Worm (Caenorhabditis elegans): ENCODE data around the gene cls-1.

cls-1 gene

DNA sequence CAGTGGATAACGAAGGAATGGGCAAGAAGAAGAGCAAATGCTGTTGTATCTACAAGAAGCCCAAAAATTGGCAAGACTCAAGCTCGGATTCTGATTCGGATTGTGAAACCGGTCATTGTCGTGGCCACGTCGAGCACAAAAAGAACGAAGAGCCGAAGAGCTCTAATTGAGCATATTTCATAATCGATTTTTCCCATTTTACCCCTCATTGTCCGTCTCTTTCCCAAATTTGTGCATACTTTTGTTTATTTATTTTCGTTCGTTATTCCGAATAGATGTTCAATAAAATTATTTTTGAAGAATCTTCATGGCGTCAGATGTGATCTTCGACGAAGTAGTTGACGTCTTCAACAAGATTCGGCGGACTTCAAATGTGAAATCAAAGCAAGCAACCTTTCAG is 13.2 kb downstream of the cls-1 start, which contains the start of gene lig-4:
Gene lig-4, plus strand, starts transcription at position 301 of the 400 bp plus-strand sequence.
- TF ChIP-seq ztf-4 (tag; optimal IDR thresholded peaks at IDR 0.05) = no peak
- no peak for TF ChIP-seq ztf-1 (GFP tag; conservative IDR thresholded peaks at IDR 0.05)
- no peak for TF ChIP-seq ama-1 (optimal IDR thresholded peaks at IDR 0.05)
- no peak for TF ChIP-seq mab-5 (tag; optimal IDR thresholded peaks at IDR 0.05)
- TF ChIP-seq lsy-2 (tag; optimal IDR thresholded peaks at IDR 0.05) = no peak
- TF ChIP-seq ztf-11 (tag; optimal IDR thresholded peaks at IDR 0.05) = no peak
- TF ChIP-seq nhr-129 (tag; optimal IDR thresholded peaks at IDR 0.05) = no peak
- TF ChIP-seq lin-11 (tag; optimal IDR thresholded peaks at IDR 0.05) = no peak
- no peak for TF ChIP-seq ceh-16 (tag; optimal IDR thresholded peaks at IDR 0.05)
- TF ChIP-seq peb-1 (tag; optimal IDR thresholded peaks at IDR 0.05) = no peak
- no peak for TF ChIP-seq dmd-4 (tag; optimal IDR thresholded peaks at IDR 0.05)
- no peak for TF ChIP-seq gmeb-1 (tag; optimal IDR thresholded peaks at IDR 0.05)
- no peak for TF ChIP-seq aly-2 (tag; optimal IDR thresholded peaks at IDR 0.05)

DNA sequence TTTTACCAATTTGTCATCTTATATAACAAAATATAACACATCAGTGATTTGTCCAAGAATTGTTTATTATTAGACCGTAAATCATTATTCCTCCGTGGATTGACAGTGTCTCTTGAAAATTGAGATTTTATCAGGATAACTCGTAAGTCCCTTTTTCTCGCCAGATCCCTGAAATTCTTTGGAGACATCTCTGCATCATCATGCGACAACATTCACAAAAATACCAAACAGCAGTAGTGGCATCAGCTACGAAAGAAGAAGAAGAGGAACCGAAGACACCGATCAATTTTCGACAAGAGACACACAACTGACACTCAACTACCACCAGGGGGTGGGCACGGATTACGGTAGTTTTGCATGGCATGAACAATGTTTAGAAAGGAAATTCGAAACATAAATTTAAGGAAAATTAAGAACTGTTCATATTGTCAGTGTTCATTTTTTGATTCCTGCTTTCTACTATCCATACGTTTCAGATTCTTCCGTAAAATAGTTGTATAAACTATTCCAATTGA is 16.9 kb downstream of the cls-1 start:
- TF ChIP-seq ZK546.5 (tag; optimal IDR thresholded peaks at IDR 0.05) (no peak), unc-55 (GFP tag; optimal IDR thresholded peaks at IDR 0.05) (peak; percentile 18), mab-5 (tag; optimal IDR thresholded peaks at IDR 0.05) (peak; percentile 63), lsy-2 (tag; optimal IDR thresholded peaks at IDR 0.05) (peak; percentile 17 to 86), nhr-129 (tag; optimal IDR thresholded peaks at IDR 0.05) (peak; percentile 46), nhr-237 (tag; optimal IDR thresholded peaks at IDR 0.05) (no peak)

DNA sequence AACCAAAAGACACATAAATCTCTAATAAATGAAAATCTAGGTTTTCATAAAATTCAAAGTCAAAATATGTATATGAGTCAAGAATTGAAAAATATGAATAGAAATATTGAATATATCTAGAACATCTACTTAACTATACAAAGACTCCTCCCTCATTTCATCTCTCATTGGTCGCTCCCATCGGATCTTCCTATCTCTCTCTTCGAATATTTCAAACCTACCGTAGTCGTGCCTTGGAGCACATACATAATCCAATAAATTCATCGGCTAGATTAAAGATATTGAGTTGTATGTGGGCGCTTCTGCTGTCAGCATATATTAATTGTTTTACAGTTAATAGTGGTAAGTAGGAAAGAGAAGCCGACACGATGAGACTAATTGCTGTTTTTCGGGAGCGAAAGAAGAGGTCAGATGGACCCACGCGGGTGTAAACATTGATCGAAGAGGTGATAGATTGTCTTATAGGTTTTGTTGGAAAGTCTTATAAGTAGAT is 19.0 kb downstream of the cls-1 start:
- TF ChIP-seq lin-11 (tag; optimal IDR thresholded peaks at IDR 0.05) (no peak), lsy-2 (tag; optimal IDR thresholded peaks at IDR 0.05) (peak in 1 of 2 experiments; percentile 64), lin-39 (tag; optimal IDR thresholded peaks at IDR 0.05) (no peak), unc-39 (tag; optimal IDR thresholded peaks at IDR 0.05) (no peak), skn-1 (tag; optimal IDR thresholded peaks at IDR 0.05) (no peak), ztf-1 (GFP tag; conservative IDR thresholded peaks at IDR 0.05) (no peak), ceh-16 (tag; optimal IDR thresholded peaks at IDR 0.05) (no peak), elt-3 (tag; optimal IDR thresholded peaks at IDR 0.05) (no peak)

DNA sequence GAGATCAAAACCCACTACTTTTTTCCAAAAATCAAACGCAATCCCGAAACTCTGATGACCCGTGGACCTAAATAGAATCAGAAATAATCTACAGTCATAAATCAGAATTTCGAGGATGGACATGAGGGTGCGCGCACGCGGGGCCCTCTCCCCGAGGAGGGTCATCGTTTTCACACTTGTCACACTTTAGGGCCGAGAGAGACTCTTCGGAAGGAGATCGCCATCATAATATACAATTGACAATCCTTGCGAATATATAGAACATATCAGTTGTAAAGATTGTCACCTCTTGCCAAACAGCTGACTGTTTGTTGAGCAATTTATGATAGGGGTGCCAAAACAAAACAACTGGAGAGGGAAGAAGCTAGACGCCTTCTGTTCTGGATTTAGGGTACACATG is 22.1 kb downstream of the cls-1 start:
- peak; percentile 8 for TF ChIP-seq mab-5 (tag; optimal IDR thresholded peaks at IDR 0.05)
- TF ChIP-seq gmeb-1 (tag; optimal IDR thresholded peaks at IDR 0.05) = no peak

DNA sequence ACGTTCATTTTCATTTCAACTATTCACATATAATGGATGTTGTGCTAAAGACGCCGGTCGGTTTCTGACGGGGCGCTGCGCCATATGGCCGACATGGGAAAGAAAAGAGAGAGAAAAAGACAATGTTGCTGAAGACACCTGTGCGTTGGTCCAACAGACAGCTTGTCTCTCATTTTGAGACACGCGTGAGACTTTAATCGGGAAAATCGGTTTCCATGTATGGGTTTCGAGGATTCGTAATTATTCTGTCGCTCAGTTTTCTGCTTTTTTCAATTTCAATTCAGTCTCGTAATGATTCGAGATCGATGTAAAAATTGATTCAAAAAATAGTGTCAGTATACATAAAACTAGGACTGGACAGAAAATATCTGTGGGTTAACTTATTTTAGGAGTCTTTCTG is 22.9 kb downstream of the cls-1 start:
- TF ChIP-seq lsy-2 (tag; optimal IDR thresholded peaks at IDR 0.05) = peak in 1 of 2 experiments; percentile 19
- TF ChIP-seq aly-2 (tag; optimal IDR thresholded peaks at IDR 0.05) = no peak

DNA sequence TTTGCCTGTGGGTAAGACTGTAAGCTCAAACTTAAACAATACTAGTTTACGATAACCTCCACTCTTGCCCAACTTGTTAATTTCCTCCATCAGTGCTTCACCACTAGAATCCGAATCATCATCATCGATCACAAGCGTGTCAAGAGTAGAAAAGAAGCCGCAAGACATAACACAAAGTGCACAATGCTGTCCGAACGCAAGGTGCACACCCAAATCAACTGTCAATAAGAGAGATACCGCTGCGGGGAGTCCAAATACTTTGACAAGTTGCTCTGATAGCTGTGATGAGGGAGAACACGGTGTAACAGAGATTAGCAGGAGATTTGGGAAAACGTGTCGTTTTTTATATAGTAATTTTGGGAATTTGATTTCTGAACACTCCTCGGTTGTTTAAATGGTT is 23.4 kb downstream of the cls-1 start:
- TF ChIP-seq nhr-77 (tag; optimal IDR thresholded peaks at IDR 0.05) = no peak
- no peak for TF ChIP-seq lin-13 (GFP tag; optimal IDR thresholded peaks at IDR 0.05)
- TF ChIP-seq mdl-1 (tag; optimal IDR thresholded peaks at IDR 0.05) = no peak
- TF ChIP-seq nhr-23 (tag; optimal IDR thresholded peaks at IDR 0.05) = no peak
- no peak for TF ChIP-seq ceh-82 (tag; optimal IDR thresholded peaks at IDR 0.05)
- no peak for TF ChIP-seq nhr-237 (tag; optimal IDR thresholded peaks at IDR 0.05)
- TF ChIP-seq nhr-11 (tag; optimal IDR thresholded peaks at IDR 0.05) = no peak
- TF ChIP-seq nhr-12 (tag; optimal IDR thresholded peaks at IDR 0.05) = no peak

DNA sequence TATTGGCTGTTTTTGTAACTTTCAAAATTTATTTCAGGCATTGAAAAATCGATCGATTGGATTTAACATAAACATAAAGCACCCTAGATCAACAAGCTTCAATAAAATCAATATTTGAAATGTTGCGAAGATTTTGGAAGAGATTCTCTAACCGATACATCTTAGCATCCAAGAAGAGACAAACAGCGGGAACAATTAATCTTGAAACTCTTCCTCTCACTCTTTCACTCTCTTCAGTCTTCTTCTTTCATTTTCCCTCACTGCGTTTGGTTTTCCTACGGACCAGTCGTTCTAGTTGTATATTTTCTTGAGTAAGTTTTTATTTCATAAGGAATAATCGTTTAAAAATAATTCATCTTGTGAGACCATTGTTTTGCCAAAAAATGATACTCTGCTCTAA is 25.0 kb downstream of the cls-1 start:
- TF ChIP-seq lsy-2 (tag; optimal IDR thresholded peaks at IDR 0.05) (peak in 1 of 2 experiments; percentile 8), unc-55 (GFP tag; optimal IDR thresholded peaks at IDR 0.05) (peak; percentile 54), mab-5 (tag; optimal IDR thresholded peaks at IDR 0.05) (peak; percentile 13), elt-1 (tag; optimal IDR thresholded peaks at IDR 0.05) (no peak)

DNA sequence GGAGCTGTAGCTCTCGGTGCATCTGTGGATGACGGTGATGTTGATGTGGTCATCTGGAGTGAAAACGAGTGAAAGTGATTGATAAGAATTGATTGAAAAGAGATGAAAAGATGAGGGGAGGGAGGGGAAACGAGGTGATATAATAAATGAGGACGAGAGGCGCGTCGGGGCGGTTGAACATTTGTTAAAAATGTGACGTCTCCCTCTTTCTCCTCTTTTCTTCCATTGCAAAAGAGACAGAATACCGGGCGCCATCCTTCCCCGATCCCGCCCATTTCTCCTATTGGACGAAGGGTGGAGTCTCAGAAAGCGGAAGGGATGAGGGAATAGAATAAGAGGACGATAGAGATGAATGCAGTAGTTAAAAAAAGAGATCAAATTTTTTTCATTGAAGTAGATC is 26.7 kb downstream of the cls-1 start:
- no peak for TF ChIP-seq zag-1 (tag; optimal IDR thresholded peaks at IDR 0.05)
- TF ChIP-seq sem-4 (tag; optimal IDR thresholded peaks at IDR 0.05) = no peak
- TF ChIP-seq fos-1 (tag; optimal IDR thresholded peaks at IDR 0.05) = no peak
- TF ChIP-seq mab-5 (tag; optimal IDR thresholded peaks at IDR 0.05) = peak; percentile 95
- no peak for TF ChIP-seq ztf-4 (tag; optimal IDR thresholded peaks at IDR 0.05)
- no peak for TF ChIP-seq alr-1 (tag; optimal IDR thresholded peaks at IDR 0.05)
- TF ChIP-seq crh-2 (tag; optimal IDR thresholded peaks at IDR 0.05) = peak; percentile 33
- TF ChIP-seq sma-9 (GFP tag; optimal IDR thresholded peaks at IDR 0.05) = no peak
- TF ChIP-seq sma-9 (tag; optimal IDR thresholded peaks at IDR 0.05) = no peak
- TF ChIP-seq nhr-25 (tag; optimal IDR thresholded peaks at IDR 0.05) = peak; percentile 25
- peak; percentile 63 for TF ChIP-seq lin-13 (GFP tag; optimal IDR thresholded peaks at IDR 0.05)
- no peak for TF ChIP-seq ztf-11 (tag; optimal IDR thresholded peaks at IDR 0.05)
- TF ChIP-seq lin-39 (tag; optimal IDR thresholded peaks at IDR 0.05) = no peak
- TF ChIP-seq nhr-10 (tag; optimal IDR thresholded peaks at IDR 0.05) = no peak
- peak; percentile 34 for TF ChIP-seq ceh-16 (tag; optimal IDR thresholded peaks at IDR 0.05)
- peak; percentile 81 for TF ChIP-seq blmp-1 (tag; optimal IDR thresholded peaks at IDR 0.05; ENCODE audit: insufficient read depth)
- TF ChIP-seq dmd-4 (tag; optimal IDR thresholded peaks at IDR 0.05) = no peak
- no peak for TF ChIP-seq nhr-23 (tag; optimal IDR thresholded peaks at IDR 0.05)
- TF ChIP-seq F13H6.1 (tag; optimal IDR thresholded peaks at IDR 0.05) = peak; percentile 9
